Worm (Caenorhabditis elegans) whole organism, young adult: ENCODE results near the gene fbxa-1.

Source experiments
- ets-4 ChIP-seq: fragments of 200-800 bp; sonication (Bioruptor generic); optimal IDR thresholded peaks from 2 replicates; lab custom pipeline; 2018; ENCODE audit warnings: mild to moderate bottlenecking, missing genetic modification characterization, missing compliant biosample characterization
- mes-4 ChIP-seq: sonication (generic microtip); optimal IDR thresholded peaks from 2 replicates; lab custom pipeline; 2016; ENCODE audit warnings: missing genotype, missing genetic modification characterization, missing compliant biosample characterization
- pha-4 ChIP-seq: fragments of 150-350 bp; sonication (generic microtip); optimal IDR thresholded peaks from 2 replicates; lab custom pipeline; 2014; ENCODE audit warnings: missing biosample characterization, missing genetic modification reagents, missing genetic modification characterization
- snpc-1.1 ChIP-seq: sonication (generic microtip); optimal IDR thresholded peaks from 2 replicates; lab custom pipeline; 2017; ENCODE audit warnings: missing genetic modification characterization, mild to moderate bottlenecking, missing compliant biosample characterization, antibody characterized with exemption, moderate library complexity, missing genotype, missing genetic modification reagents; ENCODE audit not compliant: insufficient read depth

DNA sequence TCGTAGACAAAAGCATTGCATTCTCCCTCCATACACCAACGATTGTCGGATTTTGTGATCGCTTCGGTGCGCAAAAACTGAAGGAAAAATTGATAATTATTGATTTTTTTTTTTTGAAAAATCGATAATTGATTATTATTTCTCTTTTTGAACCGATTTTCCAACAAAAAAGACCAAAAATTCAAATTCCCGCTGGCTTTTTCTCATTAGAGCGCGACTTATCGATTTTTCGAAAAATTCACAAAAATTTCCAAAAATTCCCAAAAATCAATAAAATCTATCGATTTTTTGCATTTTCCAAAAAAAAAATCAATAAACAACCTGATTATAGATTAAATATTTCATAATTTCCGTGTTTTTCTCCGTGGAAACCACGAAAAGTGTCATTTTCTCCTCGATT, 20.7 kb upstream of the fbxa-1 start:
- no peak for TF ChIP-seq mes-4 (tag; lab: Kevin White, UChicago)
- no peak for TF ChIP-seq ets-4 (GFP tag; lab: Kevin White, UChicago)
- TF ChIP-seq pha-4 (tag; lab: Kevin White, UChicago), result no peak
- no peak for TF ChIP-seq snpc-1.1 (tag; lab: Kevin White, UChicago)
